Fruit fly (Drosophila melanogaster) whole organism, embryonic: Measurements from ENCODE around the gene Zif.
A peak's percentile ranks its signal among the peaks of the same experiment; 100 is the strongest.

Experiments
- Antp ChIP-seq: fragments of 200-800 bp; sonication (Bioruptor generic); optimal IDR thresholded peaks from 3 replicates; lab custom pipeline; 2016; ENCODE audit warnings: missing biosample characterization, missing genetic modification characterization
- Awh ChIP-seq: fragments of 200-800 bp; sonication (Bioruptor generic); IDR thresholded peaks from 2 replicates; pipeline ENCODE4, ENCODE4 v1.3.6; 2022; ENCODE audit warnings: missing biosample characterization, missing genetic modification characterization
- CG11093 ChIP-seq: fragments of 200-800 bp; sonication (Bioruptor generic); IDR thresholded peaks from 3 replicates; pipeline ENCODE4 v1.3.6; 2022; ENCODE audit warnings: missing biosample characterization, missing genetic modification characterization
- CG11723 ChIP-seq: fragments of 200-800 bp; sonication (Bioruptor generic); optimal IDR thresholded peaks from 2 replicates; lab custom pipeline; 2017; ENCODE audit warnings: missing biosample characterization, mild to moderate bottlenecking, missing genetic modification characterization
- CG12219 ChIP-seq: fragments of 200-800 bp; sonication (Bioruptor generic); optimal IDR thresholded peaks from 3 replicates; lab custom pipeline; 2018; ENCODE audit warnings: missing biosample characterization, mild to moderate bottlenecking, missing genetic modification characterization
- CG12942 ChIP-seq: fragments of 200-800 bp; sonication (Bioruptor generic); optimal IDR thresholded peaks from 3 replicates; lab custom pipeline; 2016; ENCODE audit warnings: missing biosample characterization, missing genetic modification characterization
- CG13287 ChIP-seq: fragments of 200-800 bp; sonication (Bioruptor generic); IDR thresholded peaks from 2 replicates; pipeline ENCODE4 v1.3.6; 2022; ENCODE audit warnings: missing biosample characterization, missing genetic modification characterization; ENCODE audit not compliant: partially characterized antibody
- CG14014 ChIP-seq: fragments of 200-800 bp; sonication (Bioruptor generic); IDR thresholded peaks from 2 replicates; pipeline ENCODE4 v1.3.6; 2022; ENCODE audit warnings: missing biosample characterization, missing genetic modification characterization
- CG14441 ChIP-seq: fragments of 200-800 bp; sonication (Bioruptor generic); IDR thresholded peaks from 2 replicates; pipeline ENCODE4 v1.3.6; 2022; ENCODE audit warnings: missing biosample characterization, missing genetic modification characterization
- CG14860 ChIP-seq: fragments of 200-800 bp; sonication (Bioruptor generic); IDR thresholded peaks from 3 replicates; pipeline ENCODE4 v1.3.6; 2022; ENCODE audit warnings: missing biosample characterization, missing genetic modification characterization; ENCODE audit not compliant: partially characterized antibody
- CG15696 ChIP-seq: fragments of 200-800 bp; sonication (Bioruptor generic); optimal IDR thresholded peaks from 2 replicates; lab custom pipeline; 2019; ENCODE audit warnings: missing biosample characterization, mild to moderate bottlenecking, missing genetic modification characterization, moderate library complexity
- CG16779 ChIP-seq: fragments of 200-800 bp; sonication (Bioruptor generic); IDR thresholded peaks from 2 replicates; pipeline ENCODE4 v1.3.6; 2022; ENCODE audit warnings: missing biosample characterization, missing genetic modification characterization
- CG16813 ChIP-seq: fragments of 200-800 bp; sonication (Bioruptor generic); IDR thresholded peaks from 3 replicates; pipeline ENCODE4 v1.3.6; 2022; ENCODE audit warnings: missing biosample characterization, missing genetic modification characterization; ENCODE audit not compliant: partially characterized antibody
- CG17568 ChIP-seq: fragments of 200-800 bp; sonication (Bioruptor generic); optimal IDR thresholded peaks from 2 replicates; lab custom pipeline; 2018; ENCODE audit warnings: missing biosample characterization, mild to moderate bottlenecking, missing genetic modification characterization, moderate library complexity
- CG2199 ChIP-seq: fragments of 200-800 bp; sonication (Bioruptor generic); IDR thresholded peaks from 3 replicates; pipeline ENCODE4 v1.3.6; 2022; ENCODE audit warnings: missing biosample characterization, missing genetic modification characterization
- CG31365 ChIP-seq: fragments of 200-800 bp; sonication (Bioruptor generic); optimal IDR thresholded peaks from 2 replicates; lab custom pipeline; 2018; ENCODE audit warnings: missing biosample characterization, mild to moderate bottlenecking, missing genetic modification characterization
- CG31441 ChIP-seq: fragments of 200-800 bp; sonication (Bioruptor generic); IDR thresholded peaks from 2 replicates; pipeline ENCODE4 v1.3.6; 2022; ENCODE audit warnings: missing biosample characterization, missing genetic modification characterization
- CG4617 ChIP-seq: fragments of 200-800 bp; sonication (Bioruptor generic); optimal IDR thresholded peaks from 3 replicates; lab custom pipeline; 2016; ENCODE audit warnings: missing biosample characterization, missing genetic modification characterization, borderline replicate concordance
- CG4730 ChIP-seq: fragments of 200-800 bp; sonication (Bioruptor generic); IDR thresholded peaks from 2 replicates; pipeline ENCODE4 v1.3.6; 2022; ENCODE audit warnings: missing biosample characterization, missing genetic modification characterization
- CG4820 ChIP-seq: fragments of 200-800 bp; sonication (Bioruptor generic); optimal IDR thresholded peaks from 3 replicates; lab custom pipeline; 2016; ENCODE audit warnings: missing biosample characterization, missing genetic modification characterization
- CG5180 ChIP-seq: fragments of 200-800 bp; sonication (Bioruptor generic); optimal IDR thresholded peaks from 3 replicates; lab custom pipeline; 2017; ENCODE audit warnings: missing biosample characterization, missing genetic modification characterization, mild to moderate bottlenecking, moderate library complexity, missing genetic modification reagents
- CG6254 ChIP-seq: fragments of 200-800 bp; sonication (Bioruptor generic); optimal IDR thresholded peaks from 3 replicates; lab custom pipeline; 2017; ENCODE audit warnings: mild to moderate bottlenecking, missing biosample characterization, missing genetic modification reagents, missing genetic modification characterization
- CG7786 ChIP-seq: fragments of 200-800 bp; sonication (Bioruptor generic); optimal IDR thresholded peaks from 2 replicates; lab custom pipeline; 2016; ENCODE audit warnings: missing biosample characterization, missing genetic modification characterization
- CG8388 ChIP-seq: fragments of 200-800 bp; sonication (Bioruptor generic); optimal IDR thresholded peaks from 2 replicates; lab custom pipeline; 2019; ENCODE audit warnings: missing biosample characterization, mild to moderate bottlenecking, missing genetic modification characterization, moderate library complexity
- CG9609 ChIP-seq: fragments of 200-800 bp; sonication (Bioruptor generic); optimal IDR thresholded peaks from 3 replicates; lab custom pipeline; 2016; ENCODE audit warnings: missing biosample characterization, missing genetic modification characterization
- E2f1 ChIP-seq: fragments of 200-800 bp; sonication (Bioruptor generic); IDR thresholded peaks from 2 replicates; pipeline ENCODE4 v1.3.6; 2022; ENCODE audit warnings: missing biosample characterization, missing genetic modification characterization
- Elba2 ChIP-seq: fragments of 200-800 bp; sonication (Bioruptor generic); optimal IDR thresholded peaks from 3 replicates; lab custom pipeline; 2016; ENCODE audit warnings: missing biosample characterization, missing genetic modification characterization
- Hr39 ChIP-seq: fragments of >200 bp; optimal IDR thresholded peaks from 2 replicates; lab custom pipeline; 2017
- Lim3 ChIP-seq: fragments of 200-800 bp; sonication (Bioruptor generic); IDR thresholded peaks from 2 replicates; pipeline ENCODE4 v1.3.6; 2022; ENCODE audit warnings: missing biosample characterization, missing genetic modification characterization
- Scr ChIP-seq: fragments of 200-800 bp; sonication (Bioruptor generic); IDR thresholded peaks from 2 replicates; pipeline ENCODE4 v1.3.6; 2022; ENCODE audit warnings: missing biosample characterization, missing genetic modification characterization; ENCODE audit not compliant: partially characterized antibody
- Sry-β ChIP-seq: fragments of 200-800 bp; sonication (Bioruptor generic); optimal IDR thresholded peaks from 2 replicates; lab custom pipeline; 2018; ENCODE audit warnings: missing biosample characterization, mild to moderate bottlenecking, missing genetic modification characterization, moderate library complexity
- ase ChIP-seq: fragments of 200-800 bp; sonication (Bioruptor generic); IDR thresholded peaks from 3 replicates; pipeline ENCODE4 v1.3.6; 2022; ENCODE audit warnings: missing biosample characterization, missing genetic modification characterization
- bcd ChIP-seq: fragments of 200-800 bp; sonication (Bioruptor generic); optimal IDR thresholded peaks from 2 replicates; lab custom pipeline; 2017; ENCODE audit warnings: missing biosample characterization, mild to moderate bottlenecking, missing genetic modification characterization
- chif ChIP-seq, 2 experiments: fragments of 200-800 bp; sonication (Bioruptor generic); optimal IDR thresholded peaks; 3 replicates each; lab custom pipeline; 2016; ENCODE audit warnings: missing biosample characterization in 2 of 2, missing genetic modification characterization in 2 of 2
- crp ChIP-seq, 2 experiments: fragments of 200-800 bp; sonication (Bioruptor generic); optimal IDR thresholded peaks; 2 replicates in 1 of 2; 3 replicates in 1 of 2; lab custom pipeline; 2017; ENCODE audit warnings: missing biosample characterization in 2 of 2, missing genetic modification characterization in 2 of 2, mild to moderate bottlenecking in 1 of 2, moderate library complexity in 1 of 2
- dmrt11E ChIP-seq: fragments of 200-800 bp; sonication (Bioruptor generic); optimal IDR thresholded peaks from 3 replicates; lab custom pipeline; 2018; ENCODE audit warnings: missing biosample characterization, mild to moderate bottlenecking, missing genetic modification characterization, moderate library complexity
- esg ChIP-seq: fragments of 200-800 bp; sonication (Bioruptor generic); conservative IDR thresholded peaks from 2 replicates; pipeline ENCODE4 v1.3.6; 2022; ENCODE audit warnings: missing biosample characterization, missing genetic modification characterization
- ewg ChIP-seq: fragments of 200-800 bp; sonication (Bioruptor generic); optimal IDR thresholded peaks from 3 replicates; lab custom pipeline; 2017; ENCODE audit warnings: mild to moderate bottlenecking, missing biosample characterization, missing genetic modification reagents, missing genetic modification characterization
- fd64A ChIP-seq: fragments of 200-800 bp; sonication (Bioruptor generic); optimal IDR thresholded peaks from 3 replicates; lab custom pipeline; 2018; ENCODE audit warnings: missing biosample characterization, mild to moderate bottlenecking, missing genetic modification characterization
- ftz-f1 ChIP-seq: fragments of 200-800 bp; sonication (Bioruptor generic); optimal IDR thresholded peaks from 2 replicates; lab custom pipeline; 2016; ENCODE audit warnings: missing biosample characterization, missing genetic modification characterization
- fu2 ChIP-seq: fragments of 200-800 bp; sonication (Bioruptor generic); optimal IDR thresholded peaks from 2 replicates; lab custom pipeline; 2016; ENCODE audit warnings: missing biosample characterization, missing genetic modification characterization
- gcm2 ChIP-seq: fragments of 200-800 bp; sonication (Bioruptor generic); optimal IDR thresholded peaks from 2 replicates; lab custom pipeline; 2016; ENCODE audit warnings: missing biosample characterization, missing genetic modification characterization
- gt ChIP-seq: fragments of 200-800 bp; sonication (Bioruptor generic); IDR thresholded peaks from 2 replicates; pipeline ENCODE4 v1.3.6; 2022; ENCODE audit warnings: missing biosample characterization, missing genetic modification characterization
- her ChIP-seq: fragments of 200-800 bp; sonication (Bioruptor generic); optimal IDR thresholded peaks from 2 replicates; lab custom pipeline; 2016; ENCODE audit warnings: missing biosample characterization, missing genetic modification characterization
- org-1 ChIP-seq: fragments of 200-800 bp; sonication (Bioruptor generic); optimal IDR thresholded peaks from 2 replicates; lab custom pipeline; 2017; ENCODE audit warnings: missing biosample characterization, missing genetic modification characterization
- pfk ChIP-seq: fragments of 200-800 bp; sonication (Bioruptor generic); optimal IDR thresholded peaks from 2 replicates; lab custom pipeline; 2018; ENCODE audit warnings: missing biosample characterization, mild to moderate bottlenecking, missing genetic modification characterization, moderate library complexity
- unc-4 ChIP-seq: fragments of 200-800 bp; sonication (Bioruptor generic); IDR thresholded peaks from 2 replicates; pipeline ENCODE4 v1.3.6; 2022; ENCODE audit warnings: missing biosample characterization, missing genetic modification characterization; ENCODE audit not compliant: partially characterized antibody
- wdn ChIP-seq: fragments of 200-800 bp; sonication (Bioruptor generic); IDR thresholded peaks from 2 replicates; pipeline ENCODE4 v1.3.6; 2022; ENCODE audit warnings: missing biosample characterization, missing genetic modification characterization
- zf30C ChIP-seq: fragments of 200-800 bp; sonication (Bioruptor generic); optimal IDR thresholded peaks from 3 replicates; lab custom pipeline; 2018; ENCODE audit warnings: missing biosample characterization, mild to moderate bottlenecking, missing genetic modification characterization

Gene Zif

DNA sequence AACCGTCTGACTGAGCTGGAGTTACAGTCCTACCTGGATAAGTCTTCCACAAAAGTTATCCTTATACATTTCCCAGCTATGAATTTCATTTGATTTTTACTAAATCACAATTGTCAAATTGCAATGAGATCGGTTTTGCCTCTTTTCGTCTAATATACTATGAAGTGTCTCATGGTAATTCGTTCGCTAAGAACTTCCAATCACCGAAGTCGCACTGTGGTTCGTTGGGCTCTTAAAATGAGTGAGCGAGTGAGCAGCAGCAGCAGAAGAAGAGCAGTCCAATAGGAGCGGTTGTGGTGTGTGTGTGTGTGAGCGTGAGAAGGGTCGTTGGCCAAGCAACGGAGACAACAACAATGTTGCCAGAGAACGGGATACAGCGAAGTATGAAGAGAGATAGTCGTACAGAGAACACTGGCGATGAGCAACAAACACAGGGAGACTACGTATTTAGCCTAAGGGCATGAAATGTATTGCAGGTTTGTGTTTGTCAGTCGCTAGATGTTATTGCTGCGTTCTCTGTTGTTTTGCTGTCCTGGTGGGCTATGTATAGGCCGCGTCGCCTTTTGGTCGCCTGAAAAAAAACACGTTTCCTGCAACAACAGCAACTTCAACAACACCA, 32.8 kb upstream of the Zif start (continued):
- TF ChIP-seq Hr39 (lab: Kevin White, UChicago), result no peak
- TF ChIP-seq E2f1 (GFP tag; lab: Robert Waterston, UW), result peak; percentile 91
- TF ChIP-seq org-1 (GFP tag; lab: Kevin White, UChicago), result peak; percentile 93
- TF ChIP-seq gt, result peak; percentile 76
- no peak for TF ChIP-seq unc-4 (GFP tag; lab: Robert Waterston, UW)
- peak; percentile 78 for TF ChIP-seq CG4617
- TF ChIP-seq CG14441, result peak; percentile 87
- TF ChIP-seq ewg, result peak; percentile 79
- TF ChIP-seq ftz-f1 (GFP tag; lab: Kevin White, UChicago), result peak; percentile 41
- TF ChIP-seq wdn, result peak; percentile 88
- TF ChIP-seq her (GFP tag; lab: Kevin White, UChicago), result peak; percentile 92
- peak; percentile 91 for TF ChIP-seq dmrt11E (tag; lab: Kevin White, UChicago)
- peak; percentile 79 for TF ChIP-seq CG31365
- TF ChIP-seq CG8388 (GFP tag; lab: Kevin White, UChicago), result peak; percentile 89
- TF ChIP-seq fd64A (GFP tag; lab: Kevin White, UChicago), result peak; percentile 79
- TF ChIP-seq esg, result peak; percentile 89
- TF ChIP-seq Antp, result peak; percentile 96
- TF ChIP-seq CG5180, result peak; percentile 70
- TF ChIP-seq gcm2 (GFP tag; lab: Kevin White, UChicago), result peak; percentile 85
- TF ChIP-seq CG14014 (GFP tag; lab: Robert Waterston, UW), result peak; percentile 91
- peak; percentile 85 for TF ChIP-seq CG31441 (GFP tag; lab: Robert Waterston, UW)
- peak; percentile 87 for TF ChIP-seq CG4820 (GFP tag; lab: Kevin White, UChicago)
- TF ChIP-seq CG6254 (GFP tag; lab: Kevin White, UChicago), result peak; percentile 84
- TF ChIP-seq CG2199 (GFP tag; lab: Robert Waterston, UW), result peak; percentile 81
- TF ChIP-seq CG7786 (GFP tag; lab: Kevin White, UChicago), result peak; percentile 95
- peak in 1 of 2 experiments; percentile 49 for TF ChIP-seq crp (GFP tag; optimal IDR thresholded peaks at IDR 0.05; lab: Kevin White, UChicago)
- TF ChIP-seq ase (GFP tag; lab: Robert Waterston, UW), result peak; percentile 76
- TF ChIP-seq CG4730 (GFP tag; lab: Robert Waterston, UW), result peak; percentile 85
- peak; percentile 48; the same call in 1 of the 2 replicates for TF ChIP-seq CG16779 (GFP tag; lab: Robert Waterston, UW)
- TF ChIP-seq CG11093 (GFP tag; lab: Robert Waterston, UW), result peak; percentile 82
- TF ChIP-seq CG13287 (GFP tag; lab: Robert Waterston, UW), result no peak
- TF ChIP-seq CG16813, result no peak
- TF ChIP-seq fu2 (GFP tag; lab: Kevin White, UChicago), result peak; percentile 90
- TF ChIP-seq Awh, result peak; percentile 90
- TF ChIP-seq CG9609 (GFP tag; lab: Kevin White, UChicago), result peak; percentile 93
- peak; percentile 98 for TF ChIP-seq Elba2 (GFP tag; lab: Kevin White, UChicago)
- peak; percentile 53; the same call in 1 of the 2 replicates for TF ChIP-seq Lim3 (GFP tag; lab: Robert Waterston, UW)
- peak; percentile 95 for TF ChIP-seq CG12219 (GFP tag; lab: Kevin White, UChicago)
- peak; percentile 81 for TF ChIP-seq CG15696
- TF ChIP-seq pfk (GFP tag; lab: Kevin White, UChicago), result peak; percentile 32
- TF ChIP-seq CG12942 (GFP tag; lab: Kevin White, UChicago), result peak; percentile 89
- TF ChIP-seq CG11723, result peak; percentile 81
- peak; percentile 91 for TF ChIP-seq bcd (GFP tag; lab: Kevin White, UChicago)
- no peak for TF ChIP-seq Scr (GFP tag; lab: Robert Waterston, UW)
- no peak for TF ChIP-seq CG14860
- peak; percentile 89 to 93 for TF ChIP-seq chif (GFP tag; optimal IDR thresholded peaks at IDR 0.05; lab: Kevin White, UChicago)
- TF ChIP-seq Sry-β (GFP tag; lab: Kevin White, UChicago), result peak; percentile 41
- TF ChIP-seq CG17568, result peak; percentile 87
- no peak for TF ChIP-seq zf30C (GFP tag; lab: Kevin White, UChicago)
